Worm (Caenorhabditis elegans) whole organism, early embryonic: ENCODE data around the gene srg-38.

Source experiments
- B0310.2 ChIP-seq: sonication (generic microtip); optimal IDR thresholded peaks from 2 replicates; lab custom pipeline; 2016; ENCODE audit warnings: mild to moderate bottlenecking, missing genetic modification characterization, missing compliant biosample characterization
- F13C5.2 ChIP-seq: sonication (generic microtip); optimal IDR thresholded peaks from 2 replicates; lab custom pipeline; 2017; ENCODE audit warnings: mild to moderate bottlenecking, missing genetic modification characterization, inconsistent platforms, missing compliant biosample characterization
- aly-1 ChIP-seq: sonication (generic microtip); optimal IDR thresholded peaks from 2 replicates; lab custom pipeline; 2016; ENCODE audit warnings: missing genetic modification characterization, missing compliant biosample characterization
- ama-1 ChIP-seq: fragments of 150-350 bp; optimal IDR thresholded peaks from 2 replicates; lab custom pipeline; 2014
- ceh-13 ChIP-seq: fragments of 200-800 bp; sonication (Bioruptor generic); optimal IDR thresholded peaks from 2 replicates; lab custom pipeline; 2018; ENCODE audit warnings: mild to moderate bottlenecking, missing genetic modification characterization, missing compliant biosample characterization
- ceh-36 ChIP-seq: sonication (generic microtip); optimal IDR thresholded peaks from 2 replicates; lab custom pipeline; 2016; ENCODE audit warnings: missing genetic modification characterization, inconsistent platforms, missing compliant biosample characterization
- ets-7 ChIP-seq: sonication (generic microtip); optimal IDR thresholded peaks from 2 replicates; lab custom pipeline; 2016; ENCODE audit warnings: missing genotype, missing genetic modification characterization, missing compliant biosample characterization
- flt-1 ChIP-seq: fragments of 200-800 bp; sonication (Bioruptor generic); IDR thresholded peaks from 2 replicates; pipeline ENCODE4 v1.3.6; 2022; ENCODE audit warnings: missing genetic modification characterization, missing compliant biosample characterization
- hmbx-1 ChIP-seq: sonication (generic microtip); optimal IDR thresholded peaks from 2 replicates; lab custom pipeline; 2016; ENCODE audit warnings: mild to moderate bottlenecking, missing genetic modification characterization, missing compliant biosample characterization
- hmg-4 ChIP-seq: fragments of 200-800 bp; sonication (Bioruptor generic); optimal IDR thresholded peaks from 2 replicates; lab custom pipeline; 2018; ENCODE audit warnings: mild to moderate bottlenecking, missing genetic modification characterization, missing compliant biosample characterization
- hnd-1 ChIP-seq: sonication (generic microtip); optimal IDR thresholded peaks from 2 replicates; lab custom pipeline; 2016; ENCODE audit warnings: missing genetic modification characterization, missing compliant biosample characterization
- pes-1 ChIP-seq: fragments of 200-800 bp; sonication (Bioruptor generic); IDR thresholded peaks from 2 replicates; pipeline ENCODE4 v1.3.6; 2022; ENCODE audit warnings: missing genetic modification reagents, missing genetic modification characterization, missing compliant biosample characterization
- scrt-1 ChIP-seq: fragments of 200-800 bp; sonication (Bioruptor generic); IDR thresholded peaks from 2 replicates; pipeline ENCODE4 v1.3.6; 2022; ENCODE audit warnings: missing genetic modification characterization, missing compliant biosample characterization
- sea-1 ChIP-seq: fragments of 200-800 bp; sonication (Bioruptor generic); conservative IDR thresholded peaks from 2 replicates; pipeline ENCODE4 v1.3.6; 2022; ENCODE audit warnings: missing genetic modification characterization, missing compliant biosample characterization
- tbx-11 ChIP-seq: fragments of 200-800 bp; sonication (Bioruptor generic); IDR thresholded peaks from 2 replicates; pipeline ENCODE4 v1.3.6; 2022; ENCODE audit warnings: missing genetic modification characterization, missing compliant biosample characterization
- tbx-37 ChIP-seq: fragments of 200-800 bp; sonication (Bioruptor generic); conservative IDR thresholded peaks from 2 replicates; pipeline ENCODE4 v1.3.6; 2022; ENCODE audit warnings: missing genetic modification reagents, missing genetic modification characterization, missing compliant biosample characterization
- tra-4 ChIP-seq: sonication (generic microtip); optimal IDR thresholded peaks from 2 replicates; lab custom pipeline; 2017; ENCODE audit warnings: missing genetic modification characterization, missing compliant biosample characterization

srg-38 gene

ce11 chrV:11134296-11134695 is 21.2 kb downstream of the srg-38 start, which contains the start of gene glb-3:
TSS of gene glb-3 (plus strand) at chrV:11134596.
- TF ChIP-seq hmg-4 (GFP tag; lab: Kevin White, UChicago): no peak
- no peak for TF ChIP-seq F13C5.2 (tag; lab: Kevin White, UChicago)
- no peak for TF ChIP-seq B0310.2 (tag; lab: Kevin White, UChicago)
- no peak for TF ChIP-seq tbx-11

- no peak for TF ChIP-seq tbx-37
- TF ChIP-seq scrt-1 (GFP tag; lab: Robert Waterston, UW): no peak
- no peak for TF ChIP-seq ama-1 (lab: Kevin White, UChicago)
- no peak for TF ChIP-seq ets-7 (tag; lab: Kevin White, UChicago)
- no peak for TF ChIP-seq B0310.2 (tag; lab: Kevin White, UChicago)
- no peak for TF ChIP-seq sea-1
- TF ChIP-seq tra-4 (tag; lab: Kevin White, UChicago): no peak
- TF ChIP-seq hnd-1: no peak
Measured at ce11 chrV:11133516-11133915, 21.9 kb downstream of the srg-38 start.

- no peak for TF ChIP-seq hmbx-1 (tag; lab: Kevin White, UChicago)
- no peak for TF ChIP-seq aly-1 (tag; lab: Kevin White, UChicago)
- no peak for TF ChIP-seq tra-4 (tag; lab: Kevin White, UChicago)
- TF ChIP-seq tbx-37: no peak
- TF ChIP-seq pes-1 (GFP tag; lab: Robert Waterston, UW): no peak
- TF ChIP-seq ceh-13 (GFP tag; lab: Kevin White, UChicago): no peak
- TF ChIP-seq hmg-4 (GFP tag; lab: Kevin White, UChicago): no peak
- TF ChIP-seq sea-1: no peak
- no peak for TF ChIP-seq flt-1
Measured at ce11 chrV:11131801-11132200, 23.7 kb downstream of the srg-38 start.

- TF ChIP-seq tbx-37 (no peak), F13C5.2 (tag; lab: Kevin White, UChicago) (no peak), sea-1 (no peak), hmg-4 (GFP tag; lab: Kevin White, UChicago) (no peak), B0310.2 (tag; lab: Kevin White, UChicago) (no peak), hmbx-1 (tag; lab: Kevin White, UChicago) (no peak), ama-1 (lab: Kevin White, UChicago) (no peak), ceh-36 (tag; lab: Kevin White, UChicago) (no peak), ceh-13 (GFP tag; lab: Kevin White, UChicago) (no peak), flt-1 (no peak), aly-1 (tag; lab: Kevin White, UChicago) (no peak), pes-1 (GFP tag; lab: Robert Waterston, UW) (no peak)
Measured at ce11 chrV:11127197-11127596, 28.3 kb downstream of the srg-38 start, which contains the start of gene jmjd-5. TSS of gene jmjd-5 (plus strand) at chrV:11127497.

- no peak for TF ChIP-seq F13C5.2 (tag; lab: Kevin White, UChicago)
Measured at ce11 chrV:11124922-11125321, 30.5 kb downstream of the srg-38 start, which contains the start of gene C06H2.2. TSS of gene C06H2.2 (plus strand) at chrV:11125222.

DNA sequence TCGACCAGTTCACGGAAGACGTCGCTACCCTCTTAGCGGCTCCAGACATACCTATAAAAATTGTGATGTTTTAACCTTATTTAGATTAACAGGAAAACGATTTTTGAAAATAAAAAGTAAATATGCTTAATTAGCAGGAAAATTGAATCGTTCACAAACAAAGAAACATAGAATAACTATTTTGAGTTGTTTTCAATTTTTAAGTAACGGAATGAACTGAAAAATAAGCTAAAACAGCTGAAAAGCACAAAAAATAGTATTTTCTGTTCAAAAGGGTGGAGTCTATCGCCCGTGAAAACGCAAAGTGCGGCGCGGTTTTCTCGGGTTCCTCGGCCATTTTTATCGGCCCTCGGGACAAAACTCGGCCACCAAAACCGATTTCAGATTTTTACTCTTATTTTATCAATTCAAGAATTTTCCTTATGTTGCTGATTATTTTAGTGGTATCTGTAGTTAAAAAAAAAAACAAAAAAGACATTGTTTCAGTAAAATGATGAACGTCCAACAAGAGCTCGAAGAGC is 31.6 kb downstream of the srg-38 start, which contains the start of the genes atp-5 and lmtr-3:
atp-5 (minus strand) TSS at position 51 of the 521 bp plus-strand sequence.
lmtr-3 (plus strand) TSS at position 370 of the 521 bp plus-strand sequence.
- 0 out of 2 replicates have a peak, but pooled peaks have one; percentile 36 for TF ChIP-seq tbx-11
- TF ChIP-seq F13C5.2 (tag; lab: Kevin White, UChicago): peak; percentile 36
- TF ChIP-seq hnd-1: no peak
- TF ChIP-seq hmg-4 (GFP tag; lab: Kevin White, UChicago): peak; percentile 38
- TF ChIP-seq tbx-37: peak; percentile 76; the same call in 1 of the 2 replicates
- no peak for TF ChIP-seq tra-4 (tag; lab: Kevin White, UChicago)
- TF ChIP-seq ceh-13 (GFP tag; lab: Kevin White, UChicago): no peak

- no peak for TF ChIP-seq ama-1 (lab: Kevin White, UChicago)
- no peak for TF ChIP-seq scrt-1 (GFP tag; lab: Robert Waterston, UW)
- no peak for TF ChIP-seq aly-1 (tag; lab: Kevin White, UChicago)
- no peak for TF ChIP-seq flt-1
- no peak for TF ChIP-seq tbx-11
- TF ChIP-seq pes-1 (GFP tag; lab: Robert Waterston, UW): no peak
- no peak for TF ChIP-seq ceh-13 (GFP tag; lab: Kevin White, UChicago)
- no peak for TF ChIP-seq B0310.2 (tag; lab: Kevin White, UChicago)
- TF ChIP-seq tra-4 (tag; lab: Kevin White, UChicago): no peak
- TF ChIP-seq hmg-4 (GFP tag; lab: Kevin White, UChicago): no peak
- no peak for TF ChIP-seq hnd-1
- no peak for TF ChIP-seq sea-1
- TF ChIP-seq hmbx-1 (tag; lab: Kevin White, UChicago): no peak
- TF ChIP-seq ets-7 (tag; lab: Kevin White, UChicago): no peak
- TF ChIP-seq ceh-36 (tag; lab: Kevin White, UChicago): no peak
- no peak for TF ChIP-seq tbx-37
- TF ChIP-seq F13C5.2 (tag; lab: Kevin White, UChicago): no peak
Measured at ce11 chrV:11122466-11122865, 33.0 kb downstream of the srg-38 start, which contains the start of gene mboa-2. TSS of gene mboa-2 (minus strand) at chrV:11122493.

- no peak for TF ChIP-seq hmg-4 (GFP tag; lab: Kevin White, UChicago)
- no peak for TF ChIP-seq ceh-36 (tag; lab: Kevin White, UChicago)
Measured at ce11 chrV:11121247-11121646, 34.2 kb downstream of the srg-38 start.
